Fruit fly (Drosophila melanogaster): ENCODE data around the gene CG1907.

CG1907 gene

dm6 chr3R:29651488-29651887 lies 32.6 kb downstream of the CG1907 start (continued):
- TF ChIP-seq pan (optimal IDR thresholded peaks at IDR 0.05) (no peak), pan (GFP tag; optimal IDR thresholded peaks at IDR 0.05 in 1 of 2, IDR thresholded peaks at IDR 0.05 in 1 of 2) (peak in 1 of 2 experiments; percentile 54), bigmax (GFP tag; optimal IDR thresholded peaks at IDR 0.05) (no peak), CG17385 (GFP tag; optimal IDR thresholded peaks at IDR 0.05) (peak; percentile 45), CG1602 (GFP tag; optimal IDR thresholded peaks at IDR 0.05) (no peak), CG15269 (tag; optimal IDR thresholded peaks at IDR 0.05) (peak; percentile 36), bsh (GFP tag; optimal IDR thresholded peaks at IDR 0.05) (no peak), unpg (GFP tag; optimal IDR thresholded peaks at IDR 0.05) (peak; percentile 16), CG17568 (GFP tag; optimal IDR thresholded peaks at IDR 0.05) (no peak), Ssrp (tag; optimal IDR thresholded peaks at IDR 0.05) (no peak), CHES-1-like (GFP tag; optimal IDR thresholded peaks at IDR 0.05) (peak; percentile 22), luna (GFP tag; optimal IDR thresholded peaks at IDR 0.05) (no peak), knrl (GFP tag; IDR thresholded peaks at IDR 0.05; ENCODE audit: partially characterized antibody) (no peak), Rx (GFP tag; IDR thresholded peaks at IDR 0.05) (no peak), ara (GFP tag; IDR thresholded peaks at IDR 0.05) (no peak), Bgb (GFP tag; IDR thresholded peaks at IDR 0.05; ENCODE audit: partially characterized antibody) (no peak), Gug (GFP tag; IDR thresholded peaks at IDR 0.05) (no peak; the same call in 3 of the 4 replicates), Gsc (GFP tag; IDR thresholded peaks at IDR 0.05) (no peak), org-1 (GFP tag; optimal IDR thresholded peaks at IDR 0.05) (peak; percentile 20), phol (tag; optimal IDR thresholded peaks at IDR 0.05) (peak; percentile 6), lola (GFP tag; optimal IDR thresholded peaks at IDR 0.05) (no peak), Sox102F (GFP tag; optimal IDR thresholded peaks at IDR 0.05) (peak; percentile 37), CG8388 (GFP tag; optimal IDR thresholded peaks at IDR 0.05) (peak; percentile 14), CG2678 (tag; optimal IDR thresholded peaks at IDR 0.05) (peak; percentile 64), psq (GFP tag; optimal IDR thresholded peaks at IDR 0.05) (no peak), ap (GFP tag; IDR thresholded peaks at IDR 0.05) (no peak), Med (GFP tag) (peak; percentile 79), CG17829 (tag; optimal IDR thresholded peaks at IDR 0.05) (no peak), CG1603 (tag; optimal IDR thresholded peaks at IDR 0.05) (peak; percentile 39), esg (GFP tag; conservative IDR thresholded peaks at IDR 0.05) (no peak; the same call in 1 of the 2 replicates), Trl (optimal IDR thresholded peaks at IDR 0.05) (no peak), Trl (GFP tag; optimal IDR thresholded peaks at IDR 0.05) (no peak), Xbp1 (GFP tag; optimal IDR thresholded peaks at IDR 0.05) (peak; percentile 54), CG30020 (tag; optimal IDR thresholded peaks at IDR 0.05) (no peak), HmgD (GFP tag; optimal IDR thresholded peaks at IDR 0.05) (no peak), CG4404 (GFP tag; IDR thresholded peaks at IDR 0.05) (peak; percentile 22; the same call in 1 of the 2 replicates), Lhr (GFP tag; optimal IDR thresholded peaks at IDR 0.05) (no peak), hb (GFP tag; IDR thresholded peaks at IDR 0.05; ENCODE audit: partially characterized antibody) (no peak), Ets97D (GFP tag; optimal IDR thresholded peaks at IDR 0.05) (no peak), CG34224 (GFP tag; IDR thresholded peaks at IDR 0.05; ENCODE audit: partially characterized antibody) (no peak), gce (GFP tag; IDR thresholded peaks at IDR 0.05) (no peak), gro (GFP tag; optimal IDR thresholded peaks at IDR 0.05) (no peak), pho (GFP tag; optimal IDR thresholded peaks at IDR 0.05) (no peak), CG32532 (GFP tag; IDR thresholded peaks at IDR 0.05) (peak; percentile 49; the same call in 1 of the 2 replicates), Six4 (GFP tag; optimal IDR thresholded peaks at IDR 0.05) (no peak), dati (GFP tag; IDR thresholded peaks at IDR 0.05) (no peak), CG17612 (GFP tag; IDR thresholded peaks at IDR 0.05) (no peak), HHEX (GFP tag; optimal IDR thresholded peaks at IDR 0.05) (peak; percentile 29), h (optimal IDR thresholded peaks at IDR 0.05) (no peak), CG5180 (GFP tag; optimal IDR thresholded peaks at IDR 0.05) (no peak), zf30C (GFP tag; optimal IDR thresholded peaks at IDR 0.05) (peak; percentile 9)
